Fruit fly (Drosophila melanogaster): ENCODE data around the gene CG33490.

The CG33490 gene

dm6 chr3L:11525765-11526164, 48.7 kb downstream of the CG33490 start:
- no peak for TF ChIP-seq pan (optimal IDR thresholded peaks at IDR 0.05)
- TF ChIP-seq psq (optimal IDR thresholded peaks at IDR 0.05): no peak
- no peak for TF ChIP-seq usp (GFP tag; optimal IDR thresholded peaks at IDR 0.05)
- TF ChIP-seq EcR (GFP tag; optimal IDR thresholded peaks at IDR 0.05): no peak
- TF ChIP-seq CG8478 (optimal IDR thresholded peaks at IDR 0.05): no peak
- TF ChIP-seq Dll (optimal IDR thresholded peaks at IDR 0.05): no peak

- TF ChIP-seq psq (optimal IDR thresholded peaks at IDR 0.05) (no peak), Dll (optimal IDR thresholded peaks at IDR 0.05) (no peak), CG8478 (optimal IDR thresholded peaks at IDR 0.05) (no peak), EcR (GFP tag; optimal IDR thresholded peaks at IDR 0.05) (no peak), pan (optimal IDR thresholded peaks at IDR 0.05) (no peak), usp (GFP tag; optimal IDR thresholded peaks at IDR 0.05) (no peak)
Measured at dm6 chr3L:11523286-11523685, 51.2 kb downstream of the CG33490 start.

Data from whole organism.